Fruit fly (Drosophila melanogaster): ENCODE data around the gene Ir75b.

DNA sequence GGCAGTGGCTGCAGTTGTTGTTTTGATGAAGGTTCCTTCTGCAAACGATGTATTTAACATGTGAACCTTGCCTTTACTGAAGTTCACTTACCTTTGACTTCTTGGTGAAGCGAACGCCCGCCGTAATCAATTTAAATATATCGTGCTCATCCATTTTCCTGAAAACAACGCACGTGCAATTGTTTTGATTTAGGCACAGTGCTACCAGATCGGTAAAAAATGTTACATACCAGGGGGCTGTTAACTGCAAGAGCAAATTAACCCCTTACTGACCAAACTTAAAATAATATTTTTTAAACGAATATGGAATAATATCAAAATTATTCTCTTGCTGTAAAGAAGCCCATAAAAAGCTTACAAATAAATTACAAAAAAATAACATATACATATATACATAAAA, 15.5 kb downstream of the Ir75b start, which contains the start of gene ais:
- TF ChIP-seq usp (GFP tag; optimal IDR thresholded peaks at IDR 0.05) (no peak), psq (optimal IDR thresholded peaks at IDR 0.05) (no peak), pan (optimal IDR thresholded peaks at IDR 0.05) (no peak), EcR (GFP tag; optimal IDR thresholded peaks at IDR 0.05) (no peak), CG8478 (optimal IDR thresholded peaks at IDR 0.05) (no peak), Dll (optimal IDR thresholded peaks at IDR 0.05) (no peak)

Data from whole organism.